Fruit fly (Drosophila melanogaster): ENCODE measurements around the gene CG15628.
A peak's percentile ranks its signal among the peaks of the same experiment; 100 is the strongest.

Gene CG15628

dm6 chr2L:4811491-4812058 is 10.0 kb upstream of the CG15628 start (continued):
- TF ChIP-seq Doc3 (GFP tag; IDR thresholded peaks at IDR 0.05; ENCODE audit: partially characterized antibody) (peak; percentile 73; the same call in 2 of the 3 replicates), dpn (GFP tag; optimal IDR thresholded peaks at IDR 0.05) (no peak), CG11247 (GFP tag; IDR thresholded peaks at IDR 0.05) (no peak), ato (GFP tag; IDR thresholded peaks at IDR 0.05; ENCODE audit: partially characterized antibody) (peak; percentile 73), Eip74EF (GFP tag; optimal IDR thresholded peaks at IDR 0.05) (no peak), ab (GFP tag; optimal IDR thresholded peaks at IDR 0.05) (no peak), CG1529 (GFP tag; optimal IDR thresholded peaks at IDR 0.05) (peak; percentile 27), Trl (optimal IDR thresholded peaks at IDR 0.05) (no peak), Trl (GFP tag; optimal IDR thresholded peaks at IDR 0.05) (no peak), Nf-YA (GFP tag; IDR thresholded peaks at IDR 0.05) (peak; percentile 71), CG8944 (GFP tag; optimal IDR thresholded peaks at IDR 0.05) (no peak), CG9932 (GFP tag; IDR thresholded peaks at IDR 0.05) (peak; percentile 55), Dip3 (GFP tag; optimal IDR thresholded peaks at IDR 0.05) (no peak), NfI (GFP tag; optimal IDR thresholded peaks at IDR 0.05) (peak; percentile 6), Jarid2 (GFP tag; optimal IDR thresholded peaks at IDR 0.05) (no peak), CG10979 (tag; optimal IDR thresholded peaks at IDR 0.05) (no peak), CG8089 (GFP tag; optimal IDR thresholded peaks at IDR 0.05) (no peak), pita (GFP tag; optimal IDR thresholded peaks at IDR 0.05) (no peak), CG2202 (tag; optimal IDR thresholded peaks at IDR 0.05) (no peak), CG1647 (GFP tag; optimal IDR thresholded peaks at IDR 0.05) (no peak), Ada2b (GFP tag; IDR thresholded peaks at IDR 0.05) (no peak), CG12219 (GFP tag; optimal IDR thresholded peaks at IDR 0.05) (no peak), CG12104 (GFP tag; optimal IDR thresholded peaks at IDR 0.05) (no peak), CG18011 (GFP tag; optimal IDR thresholded peaks at IDR 0.05) (no peak), tgo (GFP tag; IDR thresholded peaks at IDR 0.05) (no peak), sd (tag; optimal IDR thresholded peaks at IDR 0.05) (peak; percentile 82), HLH3B (GFP tag; IDR thresholded peaks at IDR 0.05) (no peak; the same call in 1 of the 2 replicates), kay (GFP tag; optimal IDR thresholded peaks at IDR 0.05) (no peak)

- TF ChIP-seq ttk (GFP tag; IDR thresholded peaks at IDR 0.05) = no peak
- TF ChIP-seq Nf-YA (GFP tag; IDR thresholded peaks at IDR 0.05) = 0 out of 2 replicates have a peak, but pooled peaks have one; percentile 49
- TF ChIP-seq CG10654 (GFP tag; optimal IDR thresholded peaks at IDR 0.05) = no peak
- TF ChIP-seq Trl (optimal IDR thresholded peaks at IDR 0.05) = no peak
- no peak for TF ChIP-seq Trl (GFP tag; optimal IDR thresholded peaks at IDR 0.05)
- no peak for TF ChIP-seq Dek (tag; optimal IDR thresholded peaks at IDR 0.05)
- TF ChIP-seq GATAe (GFP tag; conservative IDR thresholded peaks at IDR 0.05) = no peak
- no peak for TF ChIP-seq CG18764 (GFP tag; optimal IDR thresholded peaks at IDR 0.05)
- no peak for TF ChIP-seq row (GFP tag; IDR thresholded peaks at IDR 0.05)
- TF ChIP-seq CG7372 (GFP tag; IDR thresholded peaks at IDR 0.05) = no peak
- no peak for TF ChIP-seq HLH4C (GFP tag; IDR thresholded peaks at IDR 0.05; ENCODE audit: partially characterized antibody)
- 0 out of 4 replicates have a peak, but pooled peaks have one; percentile 24 for TF ChIP-seq chinmo (GFP tag; IDR thresholded peaks at IDR 0.05; ENCODE audit: partially characterized antibody)
- TF ChIP-seq grn (GFP tag; optimal IDR thresholded peaks at IDR 0.05) = no peak
- TF ChIP-seq CG32532 (GFP tag; IDR thresholded peaks at IDR 0.05) = peak; percentile 41; the same call in 1 of the 2 replicates
- 0 out of 2 replicates have a peak, but pooled peaks have one; percentile 8 for TF ChIP-seq bbx (GFP tag; IDR thresholded peaks at IDR 0.05; ENCODE audit: partially characterized antibody)
- TF ChIP-seq ci (GFP tag; IDR thresholded peaks at IDR 0.05) = no peak; the same call in 2 of the 3 replicates
- peak; percentile 20 for TF ChIP-seq oc (tag; optimal IDR thresholded peaks at IDR 0.05)
- peak in 1 of 2 experiments; percentile 35 for TF ChIP-seq Pdp1 (GFP tag; optimal IDR thresholded peaks at IDR 0.05)
- TF ChIP-seq pros (GFP tag; optimal IDR thresholded peaks at IDR 0.05) = peak; percentile 56
- peak; percentile 14 for TF ChIP-seq CTCF (GFP tag; optimal IDR thresholded peaks at IDR 0.05)
- peak; percentile 25; the same call in 1 of the 2 replicates for TF ChIP-seq amos (GFP tag; IDR thresholded peaks at IDR 0.05; ENCODE audit: partially characterized antibody)
- TF ChIP-seq sna (GFP tag; IDR thresholded peaks at IDR 0.05; ENCODE audit: partially characterized antibody) = no peak
- no peak for TF ChIP-seq CG12155 (GFP tag; optimal IDR thresholded peaks at IDR 0.05)
- TF ChIP-seq CG10543 (GFP tag; optimal IDR thresholded peaks at IDR 0.05) = peak; percentile 38
Observed at dm6 chr2L:4812261-4813022, 9.1 kb upstream of the CG15628 start, which contains the start of gene CG15629. Gene CG15629, plus strand, starts transcription at chr2L:4813009.
